Fruit fly (Drosophila melanogaster) whole organism, embryonic: ENCODE measurements around the gene CG1896.

Experiments used
- B-H2 ChIP-seq: fragments of 200-800 bp; sonication (Bioruptor generic); optimal IDR thresholded peaks from 2 replicates; lab custom pipeline; 2018; ENCODE audit warnings: missing biosample characterization, mild to moderate bottlenecking, missing genetic modification characterization
- Bgb ChIP-seq: fragments of 200-800 bp; sonication (Bioruptor generic); IDR thresholded peaks from 2 replicates; pipeline ENCODE4 v1.3.6; 2022; ENCODE audit warnings: missing biosample characterization, missing genetic modification characterization; ENCODE audit not compliant: partially characterized antibody
- CG1024 ChIP-seq: fragments of 200-800 bp; sonication (Bioruptor generic); IDR thresholded peaks from 2 replicates; pipeline ENCODE4 v1.3.6; 2022; ENCODE audit warnings: missing biosample characterization, missing genetic modification characterization
- CG11247 ChIP-seq: fragments of 200-800 bp; sonication (Bioruptor generic); IDR thresholded peaks from 2 replicates; pipeline ENCODE4 v1.3.6; 2022; ENCODE audit warnings: missing biosample characterization, missing genetic modification characterization
- CG13624 ChIP-seq: fragments of 200-800 bp; sonication (Bioruptor generic); optimal IDR thresholded peaks from 2 replicates; lab custom pipeline; 2016; ENCODE audit warnings: missing biosample characterization, missing genetic modification characterization
- CG14050 ChIP-seq: fragments of 200-800 bp; sonication (Bioruptor generic); IDR thresholded peaks from 3 replicates; pipeline ENCODE4 v1.3.6; 2022; ENCODE audit warnings: missing biosample characterization, missing genetic modification characterization
- CG15073 ChIP-seq: fragments of 200-800 bp; sonication (Bioruptor generic); optimal IDR thresholded peaks from 2 replicates; lab custom pipeline; 2016; ENCODE audit warnings: missing biosample characterization, missing genetic modification characterization
- CG16813 ChIP-seq: fragments of 200-800 bp; sonication (Bioruptor generic); IDR thresholded peaks from 3 replicates; pipeline ENCODE4 v1.3.6; 2022; ENCODE audit warnings: missing biosample characterization, missing genetic modification characterization; ENCODE audit not compliant: partially characterized antibody
- CG16863 ChIP-seq: fragments of 200-800 bp; sonication (Bioruptor generic); optimal IDR thresholded peaks from 3 replicates; lab custom pipeline; 2016; ENCODE audit warnings: missing biosample characterization, missing genetic modification characterization
- CG17361 ChIP-seq: fragments of 200-800 bp; sonication (Bioruptor generic); IDR thresholded peaks from 3 replicates; pipeline ENCODE4 v1.3.6; 2022; ENCODE audit warnings: missing biosample characterization, missing genetic modification characterization
- CG2712 ChIP-seq: fragments of 200-800 bp; optimal IDR thresholded peaks from 3 replicates; lab custom pipeline; 2019; ENCODE audit warnings: missing biosample characterization, mild to moderate bottlenecking, missing genetic modification characterization, moderate library complexity
- CG32532 ChIP-seq: fragments of 200-800 bp; sonication (Bioruptor generic); IDR thresholded peaks from 2 replicates; pipeline ENCODE4 v1.3.6; 2022; ENCODE audit warnings: missing biosample characterization, missing genetic modification characterization
- CG33557 ChIP-seq: fragments of 200-800 bp; sonication (Bioruptor generic); optimal IDR thresholded peaks from 2 replicates; lab custom pipeline; 2019; ENCODE audit warnings: missing biosample characterization, mild to moderate bottlenecking, missing genetic modification characterization, moderate library complexity
- CG3407 ChIP-seq: fragments of 200-800 bp; sonication (Bioruptor generic); optimal IDR thresholded peaks from 2 replicates; lab custom pipeline; 2018; ENCODE audit warnings: missing biosample characterization, mild to moderate bottlenecking, missing genetic modification characterization
- CG3726 ChIP-seq: fragments of 200-800 bp; sonication (Bioruptor generic); IDR thresholded peaks from 3 replicates; pipeline ENCODE4, ENCODE4 v1.3.6; 2022; ENCODE audit warnings: missing biosample characterization, missing genetic modification characterization
- CG4360 ChIP-seq: fragments of 200-800 bp; sonication (Bioruptor generic); IDR thresholded peaks from 2 replicates; pipeline ENCODE4 v1.3.6; 2022; ENCODE audit warnings: missing biosample characterization, missing genetic modification characterization
- CG8478 ChIP-seq: fragments of >200 bp; optimal IDR thresholded peaks from 2 replicates; lab custom pipeline; 2018
- CG8765 ChIP-seq: fragments of 200-800 bp; sonication (Bioruptor generic); IDR thresholded peaks from 2 replicates; pipeline ENCODE4 v1.3.6; 2022; ENCODE audit warnings: missing biosample characterization, missing genetic modification characterization
- CG9876 ChIP-seq: fragments of 200-800 bp; sonication (Bioruptor generic); optimal IDR thresholded peaks from 2 replicates; lab custom pipeline; 2016; ENCODE audit warnings: missing biosample characterization, missing genetic modification characterization
- CTCF ChIP-seq: fragments of 200-800 bp; sonication (Bioruptor generic); optimal IDR thresholded peaks from 2 replicates; lab custom pipeline; 2017; ENCODE audit warnings: missing biosample characterization, mild to moderate bottlenecking, missing genetic modification characterization, moderate library complexity
- D ChIP-seq, 2 experiments: fragments of 200-800 bp in 1 of 2; fragments of >200 bp in 1 of 2; sonication (Bioruptor generic) in 1 of 2; optimal IDR thresholded peaks; 2 replicates in 1 of 2; 3 replicates in 1 of 2; lab custom pipeline; 2017; ENCODE audit warnings: mild to moderate bottlenecking in 1 of 2, missing biosample characterization in 1 of 2, missing genetic modification characterization in 1 of 2, missing genetic modification reagents in 1 of 2
- Ets65A ChIP-seq: fragments of 200-800 bp; sonication (Bioruptor generic); peaks from one replicate; lab custom pipeline; 2016; ENCODE audit warnings: missing biosample characterization, missing genetic modification characterization
- HHEX ChIP-seq: fragments of 200-800 bp; sonication (Bioruptor generic); optimal IDR thresholded peaks from 3 replicates; lab custom pipeline; 2017; ENCODE audit warnings: missing biosample characterization, mild to moderate bottlenecking, missing genetic modification characterization, missing genetic modification reagents
- Lpt ChIP-seq: fragments of >200 bp; optimal IDR thresholded peaks from 2 replicates; lab custom pipeline; 2018; ENCODE audit warnings: missing biosample characterization, missing genetic modification characterization
- Med ChIP-seq: fragments of 200-800 bp; sonication (Bioruptor generic); peaks from one replicate; lab custom pipeline; 2016; ENCODE audit warnings: missing biosample characterization, missing genetic modification characterization, mild to moderate bottlenecking, inconsistent platforms, moderate library complexity
- Meics ChIP-seq: fragments of 200-800 bp; sonication (Bioruptor generic); optimal IDR thresholded peaks from 2 replicates; lab custom pipeline; 2017; ENCODE audit warnings: missing biosample characterization, mild to moderate bottlenecking, missing genetic modification characterization
- Mes4 ChIP-seq: fragments of 200-800 bp; sonication (Bioruptor generic); optimal IDR thresholded peaks from 2 replicates; lab custom pipeline; 2016; ENCODE audit warnings: missing biosample characterization, missing genetic modification characterization
- Sox102F ChIP-seq: fragments of 200-800 bp; sonication (Bioruptor generic); optimal IDR thresholded peaks from 2 replicates; lab custom pipeline; 2018; ENCODE audit warnings: missing biosample characterization, mild to moderate bottlenecking, missing genetic modification characterization, moderate library complexity
- Sry-δ ChIP-seq: fragments of 200-800 bp; sonication (Bioruptor generic); optimal IDR thresholded peaks from 2 replicates; lab custom pipeline; 2016; ENCODE audit warnings: missing biosample characterization, missing genetic modification characterization
- Taf1 ChIP-seq: fragments of 200-800 bp; sonication (Bioruptor generic); IDR thresholded peaks from 2 replicates; pipeline ENCODE4 v1.3.6; 2022; ENCODE audit warnings: missing biosample characterization, missing genetic modification characterization
- Xrp1 ChIP-seq: fragments of 200-800 bp; sonication (Bioruptor generic); IDR thresholded peaks from 2 replicates; pipeline ENCODE4 v1.3.6; 2022; ENCODE audit warnings: missing biosample characterization, missing genetic modification characterization
- ap ChIP-seq: fragments of 200-800 bp; sonication (Bioruptor generic); IDR thresholded peaks from 2 replicates; pipeline ENCODE4 v1.3.6; 2022; ENCODE audit warnings: missing biosample characterization, missing genetic modification characterization
- cwo ChIP-seq: fragments of 200-800 bp; sonication (Bioruptor generic); optimal IDR thresholded peaks from 3 replicates; lab custom pipeline; 2017; ENCODE audit warnings: missing biosample characterization, missing genetic modification characterization, mild to moderate bottlenecking, moderate library complexity, missing genetic modification reagents
- ems ChIP-seq: fragments of 200-800 bp; sonication (Bioruptor generic); optimal IDR thresholded peaks from 3 replicates; lab custom pipeline; 2016; ENCODE audit warnings: missing biosample characterization, missing genetic modification characterization
- fd96Cb ChIP-seq: fragments of 200-800 bp; sonication (Bioruptor generic); optimal IDR thresholded peaks from 2 replicates; lab custom pipeline; 2018; ENCODE audit warnings: missing biosample characterization, mild to moderate bottlenecking, missing genetic modification characterization, moderate library complexity
- kah ChIP-seq: fragments of 200-800 bp; sonication (Bioruptor generic); optimal IDR thresholded peaks from 2 replicates; lab custom pipeline; 2018; ENCODE audit warnings: missing biosample characterization, mild to moderate bottlenecking, missing genetic modification characterization
- lbe ChIP-seq: fragments of 200-800 bp; sonication (Bioruptor generic); optimal IDR thresholded peaks from 2 replicates; lab custom pipeline; 2016; ENCODE audit warnings: missing biosample characterization, mild to moderate bottlenecking, missing genetic modification characterization
- lola ChIP-seq, 3 experiments: fragments of >200 bp in 2 of 3; fragments of 200-800 bp in 1 of 3; sonication (Bioruptor generic) in 1 of 3; optimal IDR thresholded peaks; 2 replicates each; lab custom pipeline; 2017 to 2019; ENCODE audit warnings: missing biosample characterization in 3 of 3, missing genetic modification characterization in 3 of 3, mild to moderate bottlenecking in 1 of 3, moderate library complexity in 1 of 3
- nerfin-1 ChIP-seq: fragments of 200-800 bp; sonication (Bioruptor generic); optimal IDR thresholded peaks from 3 replicates; lab custom pipeline; 2019; ENCODE audit warnings: missing biosample characterization, mild to moderate bottlenecking, missing genetic modification characterization, moderate library complexity
- nom ChIP-seq: fragments of 200-800 bp; sonication (Bioruptor generic); optimal IDR thresholded peaks from 2 replicates; lab custom pipeline; 2017; ENCODE audit warnings: missing biosample characterization, missing genetic modification characterization, mild to moderate bottlenecking, moderate library complexity, missing genetic modification reagents
- onecut ChIP-seq: fragments of 200-800 bp; sonication (Bioruptor generic); IDR thresholded peaks from 2 replicates; pipeline ENCODE4 v1.3.6; 2022; ENCODE audit warnings: missing biosample characterization, missing genetic modification characterization
- org-1 ChIP-seq: fragments of 200-800 bp; sonication (Bioruptor generic); optimal IDR thresholded peaks from 2 replicates; lab custom pipeline; 2017; ENCODE audit warnings: missing biosample characterization, missing genetic modification characterization
- otp ChIP-seq: fragments of 200-800 bp; sonication (Bioruptor generic); IDR thresholded peaks from 3 replicates; pipeline ENCODE4, ENCODE4 v1.3.6; 2022; ENCODE audit warnings: missing biosample characterization, missing genetic modification characterization
- pfk ChIP-seq: fragments of 200-800 bp; sonication (Bioruptor generic); optimal IDR thresholded peaks from 2 replicates; lab custom pipeline; 2018; ENCODE audit warnings: missing biosample characterization, mild to moderate bottlenecking, missing genetic modification characterization, moderate library complexity
- phol ChIP-seq: fragments of 200-800 bp; sonication (Bioruptor generic); optimal IDR thresholded peaks from 3 replicates; lab custom pipeline; 2018; ENCODE audit warnings: missing biosample characterization, mild to moderate bottlenecking, missing genetic modification characterization, moderate library complexity
- pum ChIP-seq: fragments of 200-800 bp; sonication (Bioruptor generic); optimal IDR thresholded peaks from 2 replicates; lab custom pipeline; 2016; ENCODE audit warnings: missing biosample characterization, missing genetic modification characterization
- pzg ChIP-seq: fragments of 200-800 bp; sonication (Bioruptor generic); optimal IDR thresholded peaks from 3 replicates; lab custom pipeline; 2018; ENCODE audit warnings: missing biosample characterization, mild to moderate bottlenecking, missing genetic modification characterization, moderate library complexity
- sd ChIP-seq: fragments of 200-800 bp; sonication (Bioruptor generic); optimal IDR thresholded peaks from 3 replicates; lab custom pipeline; 2018; ENCODE audit warnings: missing biosample characterization, mild to moderate bottlenecking, missing genetic modification characterization, moderate library complexity
- seq ChIP-seq: fragments of 200-800 bp; sonication (Bioruptor generic); IDR thresholded peaks from 2 replicates; pipeline ENCODE4 v1.3.6; 2022; ENCODE audit warnings: missing biosample characterization, missing genetic modification characterization
- sima ChIP-seq: fragments of 200-800 bp; sonication (Bioruptor generic); optimal IDR thresholded peaks from 2 replicates; lab custom pipeline; 2016; ENCODE audit warnings: missing biosample characterization, missing genetic modification characterization
- tll ChIP-seq, 2 experiments: fragments of 200-800 bp in 1 of 2; fragments of >200 bp in 1 of 2; sonication (Bioruptor generic) in 1 of 2; optimal IDR thresholded peaks; 2 replicates each; lab custom pipeline; 2017 to 2019; ENCODE audit warnings: missing biosample characterization in 2 of 2, missing genetic modification characterization in 2 of 2, mild to moderate bottlenecking in 1 of 2, moderate library complexity in 1 of 2
- zfh1 ChIP-seq: fragments of 200-800 bp; sonication (Bioruptor generic); IDR thresholded peaks from 3 replicates; pipeline ENCODE4 v1.3.6; 2022; ENCODE audit warnings: missing biosample characterization, missing genetic modification characterization

Gene CG1896

dm6 chr3R:31700212-31700611 lies 43.9 kb upstream of the CG1896 start (continued):
- TF ChIP-seq CG8478: no peak
- TF ChIP-seq onecut (GFP tag; lab: Robert Waterston, UW): no peak
- TF ChIP-seq pfk (GFP tag; lab: Kevin White, UChicago): no peak
- no peak for TF ChIP-seq sd (tag; lab: Kevin White, UChicago)
- TF ChIP-seq pzg (GFP tag; lab: Kevin White, UChicago): no peak
- TF ChIP-seq D (optimal IDR thresholded peaks at IDR 0.05; lab: Kevin White, UChicago): no peak
- no peak for TF ChIP-seq D (GFP tag; optimal IDR thresholded peaks at IDR 0.05; lab: Kevin White, UChicago)
- 0 out of 3 replicates have a peak, but pooled peaks have one; percentile 2 for TF ChIP-seq CG16813 (GFP tag; lab: Robert Waterston, UW)
- TF ChIP-seq Ets65A: no peak
- no peak for TF ChIP-seq CG1024 (GFP tag; lab: Robert Waterston, UW)
- no peak for TF ChIP-seq CG16863 (GFP tag; lab: Kevin White, UChicago)
- TF ChIP-seq CG2712 (tag; lab: Kevin White, UChicago): peak; percentile 3
- no peak for TF ChIP-seq seq (GFP tag; lab: Robert Waterston, UW)
- TF ChIP-seq fd96Cb (tag; lab: Kevin White, UChicago): no peak
- TF ChIP-seq nerfin-1 (tag; lab: Kevin White, UChicago): no peak
- TF ChIP-seq sima (GFP tag; lab: Kevin White, UChicago): no peak
- TF ChIP-seq CG17361 (GFP tag; lab: Robert Waterston, UW): no peak
- TF ChIP-seq Sox102F: no peak
- no peak for TF ChIP-seq zfh1 (GFP tag; lab: Robert Waterston, UW)
- TF ChIP-seq pum: no peak
- TF ChIP-seq Taf1 (GFP tag; lab: Robert Waterston, UW): no peak
- TF ChIP-seq CG14050 (GFP tag; lab: Robert Waterston, UW): no peak
- no peak for TF ChIP-seq CG3726 (GFP tag; lab: Robert Waterston, UW)
- TF ChIP-seq CG32532: no peak
- TF ChIP-seq Xrp1 (GFP tag; lab: Robert Waterston, UW): peak; percentile 17; the same call in 1 of the 2 replicates
- no peak for TF ChIP-seq Meics (GFP tag; lab: Kevin White, UChicago)
- TF ChIP-seq, all 482 proteins: peak for 8

- TF ChIP-seq CG33557 (GFP tag; lab: Kevin White, UChicago): no peak
- TF ChIP-seq HHEX: no peak
- TF ChIP-seq CG3407 (GFP tag; lab: Kevin White, UChicago): no peak
- no peak for TF ChIP-seq kah (GFP tag; lab: Kevin White, UChicago)
- no peak for TF ChIP-seq Med (GFP tag; lab: Kevin White, UChicago)
- TF ChIP-seq ap (GFP tag; lab: Robert Waterston, UW): no peak
- TF ChIP-seq Bgb: no peak
- TF ChIP-seq Mes4 (GFP tag; lab: Kevin White, UChicago): no peak
- no peak for TF ChIP-seq Lpt (GFP tag; lab: Kevin White, UChicago)
- TF ChIP-seq lola (GFP tag; optimal IDR thresholded peaks at IDR 0.05; lab: Kevin White, UChicago): no peak
- no peak for TF ChIP-seq Sry-δ
- TF ChIP-seq otp (GFP tag; lab: Robert Waterston, UW): no peak
- TF ChIP-seq CTCF (GFP tag; lab: Kevin White, UChicago): no peak
- no peak for TF ChIP-seq B-H2 (GFP tag; lab: Kevin White, UChicago)
- TF ChIP-seq CG8765 (GFP tag; lab: Robert Waterston, UW): no peak
- TF ChIP-seq ems: no peak
- TF ChIP-seq CG9876: no peak
- TF ChIP-seq CG13624: no peak
- TF ChIP-seq tll (GFP tag; optimal IDR thresholded peaks at IDR 0.05; lab: Kevin White, UChicago): peak in 1 of 2 experiments; percentile 41
- TF ChIP-seq CG11247 (GFP tag; lab: Robert Waterston, UW): no peak
- TF ChIP-seq nerfin-1 (tag; lab: Kevin White, UChicago): no peak
- TF ChIP-seq lbe (GFP tag; lab: Kevin White, UChicago): peak; percentile 23
- TF ChIP-seq cwo (GFP tag; lab: Kevin White, UChicago): no peak
- TF ChIP-seq CG15073 (GFP tag; lab: Kevin White, UChicago): no peak
- peak; percentile 41 for TF ChIP-seq nom
- TF ChIP-seq CG4360 (GFP tag; lab: Robert Waterston, UW): no peak
- TF ChIP-seq phol: no peak
- TF ChIP-seq org-1 (GFP tag; lab: Kevin White, UChicago): no peak
Measured at dm6 chr3R:31701934-31702333, 42.1 kb upstream of the CG1896 start.
